Worm (Caenorhabditis elegans): ENCODE data around the gene srh-135.

srh-135 gene

DNA sequence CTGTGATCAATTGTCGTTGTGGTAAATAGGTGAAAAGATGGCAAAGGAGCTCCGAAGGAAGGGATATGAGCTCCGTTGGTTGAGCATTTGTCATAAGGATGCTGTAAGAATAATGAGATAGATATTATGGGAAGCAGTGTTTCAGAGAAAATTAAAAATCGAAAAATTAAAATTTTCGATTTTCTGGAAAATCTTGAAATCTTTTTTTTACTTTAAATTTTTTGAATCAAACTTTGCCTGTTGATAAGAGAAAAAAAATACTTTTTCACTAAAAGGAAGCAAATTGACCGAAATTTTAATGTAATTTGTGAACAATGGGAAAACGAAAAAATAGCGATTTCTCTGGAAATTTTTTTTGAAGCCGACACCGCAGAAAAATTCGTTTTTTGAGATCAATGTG, 12.7 kb upstream of the srh-135 start, which contains the start of gene mec-15:
TSS of gene mec-15 (minus strand) at position 101 of the 400 bp plus-strand sequence.
- no peak for TF ChIP-seq mes-2 (tag; optimal IDR thresholded peaks at IDR 0.05; ENCODE audit: poor library complexity, severe bottlenecking)
- no peak for TF ChIP-seq daf-8 (GFP tag; IDR thresholded peaks at IDR 0.05)
- TF ChIP-seq nhr-237 (tag; optimal IDR thresholded peaks at IDR 0.05), result no peak
- TF ChIP-seq ZK337.2 (GFP tag; IDR thresholded peaks at IDR 0.05), result no peak
- no peak for TF ChIP-seq mdt-29 (GFP tag; IDR thresholded peaks at IDR 0.05)
- TF ChIP-seq dmd-9 (GFP tag; IDR thresholded peaks at IDR 0.05), result no peak
- no peak for TF ChIP-seq lin-39 (tag; optimal IDR thresholded peaks at IDR 0.05)
- TF ChIP-seq mdl-1 (tag; optimal IDR thresholded peaks at IDR 0.05), result no peak
- no peak for TF ChIP-seq Y5F2A.4 (GFP tag; optimal IDR thresholded peaks at IDR 0.05)
- TF ChIP-seq F26F4.8 (GFP tag; conservative IDR thresholded peaks at IDR 0.05), result no peak
- no peak for TF ChIP-seq zip-2 (tag; optimal IDR thresholded peaks at IDR 0.05)
- no peak for TF ChIP-seq zfp-3 (GFP tag; conservative IDR thresholded peaks at IDR 0.05)
- no peak for TF ChIP-seq F10B5.3 (tag; optimal IDR thresholded peaks at IDR 0.05)
- TF ChIP-seq pqm-1 (tag; optimal IDR thresholded peaks at IDR 0.05), result no peak
- no peak for TF ChIP-seq mxl-3 (GFP tag; optimal IDR thresholded peaks at IDR 0.05)
- TF ChIP-seq arid-1 (GFP tag; conservative IDR thresholded peaks at IDR 0.05), result no peak
- TF ChIP-seq madf-5 (GFP tag; IDR thresholded peaks at IDR 0.05), result no peak
- no peak for TF ChIP-seq attf-4 (tag; optimal IDR thresholded peaks at IDR 0.05)

DNA sequence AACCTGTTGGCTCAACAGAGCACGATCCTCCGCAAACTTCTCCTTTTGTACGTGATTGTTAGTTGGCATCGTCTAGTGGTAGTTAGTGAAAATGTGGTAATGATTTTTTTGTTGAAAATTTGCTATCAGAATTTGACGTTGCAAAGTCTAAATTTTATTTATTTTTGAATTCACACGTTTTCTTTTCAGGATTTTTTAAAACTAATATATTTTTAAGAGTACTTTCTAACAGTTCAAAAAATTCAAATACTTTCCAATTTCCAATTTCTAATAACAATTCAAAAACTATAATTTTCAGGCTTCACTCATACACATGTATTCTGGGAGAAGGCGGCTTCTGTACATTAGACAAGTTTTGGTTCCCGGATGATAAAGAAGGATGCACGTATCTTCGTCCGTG, 7.5 kb upstream of the srh-135 start, which contains the start of gene ubxn-5:
TSS of gene ubxn-5 (minus strand) at position 101 of the 400 bp plus-strand sequence.
- TF ChIP-seq lin-29 (GFP tag; IDR thresholded peaks at IDR 0.05), result no peak
- no peak for TF ChIP-seq mes-2 (tag; optimal IDR thresholded peaks at IDR 0.05; ENCODE audit: poor library complexity, severe bottlenecking)
- no peak for TF ChIP-seq rbr-2 (tag; optimal IDR thresholded peaks at IDR 0.05)
- no peak for TF ChIP-seq ctbp-1 (GFP tag; IDR thresholded peaks at IDR 0.05)
- TF ChIP-seq F10B5.3 (tag; optimal IDR thresholded peaks at IDR 0.05), result no peak
- no peak for TF ChIP-seq arid-1 (GFP tag; conservative IDR thresholded peaks at IDR 0.05)
- no peak for TF ChIP-seq ceh-32 (tag; optimal IDR thresholded peaks at IDR 0.05; ENCODE audit: poor library complexity)
- no peak for TF ChIP-seq ceh-62 (tag; optimal IDR thresholded peaks at IDR 0.05)
- TF ChIP-seq daf-8 (GFP tag; IDR thresholded peaks at IDR 0.05), result no peak
- TF ChIP-seq egl-43 (GFP tag; IDR thresholded peaks at IDR 0.05), result no peak
- TF ChIP-seq lin-1 (GFP tag; IDR thresholded peaks at IDR 0.05), result no peak
- TF ChIP-seq mxl-2 (GFP tag; conservative IDR thresholded peaks at IDR 0.05), result no peak
- no peak for TF ChIP-seq nhr-41 (GFP tag; IDR thresholded peaks at IDR 0.05)

ce11 chrII:10231874-10232273, 4.9 kb upstream of the srh-135 start:
- TF ChIP-seq pqm-1 (tag; optimal IDR thresholded peaks at IDR 0.05) (peak; percentile 45), dve-1 (tag; optimal IDR thresholded peaks at IDR 0.05; ENCODE audit: insufficient read depth) (no peak), daf-16 (GFP tag; optimal IDR thresholded peaks at IDR 0.05) (no peak), daf-16 (tag; optimal IDR thresholded peaks at IDR 0.05) (peak; percentile 92), php-3 (GFP tag; IDR thresholded peaks at IDR 0.05) (0 out of 2 replicates have a peak, but pooled peaks have one; percentile 19), arid-1 (GFP tag; conservative IDR thresholded peaks at IDR 0.05) (no peak), nhr-28 (tag; optimal IDR thresholded peaks at IDR 0.05) (peak; percentile 12), nhr-77 (tag; optimal IDR thresholded peaks at IDR 0.05) (no peak), snpc-1.2 (GFP tag; IDR thresholded peaks at IDR 0.05) (no peak), ceh-32 (tag; optimal IDR thresholded peaks at IDR 0.05; ENCODE audit: poor library complexity) (no peak), snpc-4 (tag; optimal IDR thresholded peaks at IDR 0.05) (no peak), lin-1 (GFP tag; IDR thresholded peaks at IDR 0.05) (no peak), nhr-42 (GFP tag; IDR thresholded peaks at IDR 0.05) (no peak), hlh-11 (tag; optimal IDR thresholded peaks at IDR 0.05) (peak; percentile 29), dmd-8 (GFP tag; IDR thresholded peaks at IDR 0.05) (no peak), dmd-6 (GFP tag; IDR thresholded peaks at IDR 0.05) (peak; percentile 53)

Data from whole organism, L4 larva.